Fruit fly (Drosophila melanogaster): ENCODE data around the gene Nepl8.

Nepl8 gene

DNA sequence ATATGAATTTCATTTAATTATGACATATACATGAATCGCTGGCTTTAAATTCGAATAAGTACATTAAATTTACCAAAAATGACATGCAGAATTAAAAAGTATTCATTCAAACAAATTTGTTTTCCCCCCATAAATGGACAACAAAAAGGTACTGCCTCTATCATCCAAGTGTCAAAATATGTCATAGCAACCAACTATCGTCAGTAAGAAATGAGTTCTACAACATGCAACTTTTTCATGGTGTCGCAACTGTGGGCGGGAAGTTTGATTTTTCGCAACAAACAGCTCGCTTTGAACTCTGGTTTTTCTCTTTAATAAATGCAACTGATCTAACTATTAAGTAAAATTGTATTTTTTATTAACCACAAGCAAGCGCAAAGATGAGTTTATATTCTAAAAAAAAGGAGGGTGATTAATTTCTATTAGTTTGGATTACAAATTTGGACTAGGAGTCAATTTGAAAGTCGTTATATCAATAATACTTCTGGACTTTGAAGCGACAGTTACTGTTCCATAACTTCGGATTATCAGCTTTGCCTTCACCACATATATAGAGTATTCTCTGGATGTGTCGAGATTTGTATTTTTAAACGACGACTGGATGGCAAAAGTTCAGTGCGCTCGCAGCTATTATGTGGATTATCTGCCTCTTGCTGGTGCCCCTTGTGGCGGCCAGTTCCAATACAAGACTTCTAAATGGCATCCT, at the start of gene Nepl8:
Gene Nepl8, plus strand, starts transcription at position 578 of the 706 bp plus-strand sequence.
- no peak for TF ChIP-seq Sp1 (GFP tag; optimal IDR thresholded peaks at IDR 0.05)
- no peak for TF ChIP-seq fru (GFP tag; optimal IDR thresholded peaks at IDR 0.05)
- no peak for TF ChIP-seq ey (GFP tag; optimal IDR thresholded peaks at IDR 0.05)
- no peak for TF ChIP-seq usp (GFP tag; optimal IDR thresholded peaks at IDR 0.05)
- TF ChIP-seq Hr78 (GFP tag; optimal IDR thresholded peaks at IDR 0.05) = no peak
- no peak for TF ChIP-seq OdsH (GFP tag; optimal IDR thresholded peaks at IDR 0.05)
- peak; percentile 1 for TF ChIP-seq sv (GFP tag; optimal IDR thresholded peaks at IDR 0.05)
- no peak for TF ChIP-seq Myc (optimal IDR thresholded peaks at IDR 0.05)
- no peak for TF ChIP-seq jim (GFP tag; optimal IDR thresholded peaks at IDR 0.05)
- TF ChIP-seq dl (GFP tag; optimal IDR thresholded peaks at IDR 0.05; ENCODE audit: insufficient read depth in 1 of 2, partially characterized antibody in 2 of 2) = peak; percentile 84 to 91
- no peak for TF ChIP-seq CG9705 (GFP tag; optimal IDR thresholded peaks at IDR 0.05)
- TF ChIP-seq br (GFP tag; optimal IDR thresholded peaks at IDR 0.05) = no peak
- TF ChIP-seq Hr83 (GFP tag; optimal IDR thresholded peaks at IDR 0.05; ENCODE audit: poor library complexity, severe bottlenecking) = no peak
- TF ChIP-seq pan (optimal IDR thresholded peaks at IDR 0.05) = no peak
- TF ChIP-seq dsf (GFP tag; optimal IDR thresholded peaks at IDR 0.05; ENCODE audit: borderline replicate concordance) = no peak
- TF ChIP-seq Jra (GFP tag; optimal IDR thresholded peaks at IDR 0.05) = no peak
- no peak for TF ChIP-seq Dfd (GFP tag; optimal IDR thresholded peaks at IDR 0.05)
- TF ChIP-seq GATAd (GFP tag; optimal IDR thresholded peaks at IDR 0.05) = no peak
- TF ChIP-seq Rel (GFP tag; optimal IDR thresholded peaks at IDR 0.05) = no peak
- TF ChIP-seq Rel (tag; optimal IDR thresholded peaks at IDR 0.05) = peak; percentile 91
- no peak for TF ChIP-seq lola (GFP tag; optimal IDR thresholded peaks at IDR 0.05)
- TF ChIP-seq HLH106 (tag; optimal IDR thresholded peaks at IDR 0.05) = peak; percentile 33
- TF ChIP-seq sage (GFP tag; optimal IDR thresholded peaks at IDR 0.05) = no peak
- TF ChIP-seq dmrt93B (GFP tag; optimal IDR thresholded peaks at IDR 0.05) = no peak
- peak; percentile 96 for TF ChIP-seq Vsx2 (GFP tag; optimal IDR thresholded peaks at IDR 0.05; ENCODE audit: partially characterized antibody)
- TF ChIP-seq CG32264 (GFP tag; optimal IDR thresholded peaks at IDR 0.05) = no peak
- no peak for TF ChIP-seq Abd-B (GFP tag; optimal IDR thresholded peaks at IDR 0.05)
- peak; percentile 100 for TF ChIP-seq Dif (GFP tag; optimal IDR thresholded peaks at IDR 0.05; ENCODE audit: partially characterized antibody)
- no peak for TF ChIP-seq tai (GFP tag; optimal IDR thresholded peaks at IDR 0.05)
- TF ChIP-seq foxo (GFP tag; optimal IDR thresholded peaks at IDR 0.05) = no peak

DNA sequence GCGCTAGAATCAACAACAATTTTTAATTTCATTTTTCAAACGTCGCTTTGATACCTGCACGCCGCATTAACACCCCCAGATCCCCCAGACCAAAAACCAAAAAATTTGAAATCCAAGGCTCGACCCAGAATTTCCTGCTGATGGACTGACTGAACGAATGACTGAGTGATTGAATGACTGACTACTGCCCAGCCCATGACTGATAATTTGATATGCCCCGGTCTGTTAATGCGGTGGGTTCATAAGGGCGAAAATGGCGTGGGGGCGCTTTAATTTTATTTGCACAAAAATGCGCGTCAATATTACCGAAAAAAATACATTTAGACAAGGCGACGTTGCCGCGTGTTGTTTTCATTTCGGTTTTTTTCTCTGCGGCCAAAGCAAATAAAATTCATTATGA, 45.3 kb upstream of the Nepl8 start:
- no peak for TF ChIP-seq GATAd (GFP tag; optimal IDR thresholded peaks at IDR 0.05)
- TF ChIP-seq Dfd (GFP tag; optimal IDR thresholded peaks at IDR 0.05) = no peak
- TF ChIP-seq dl (GFP tag; optimal IDR thresholded peaks at IDR 0.05; ENCODE audit: insufficient read depth in 1 of 2, partially characterized antibody in 2 of 2) = no peak
- TF ChIP-seq dsf (GFP tag; optimal IDR thresholded peaks at IDR 0.05; ENCODE audit: borderline replicate concordance) = no peak
- TF ChIP-seq jim (GFP tag; optimal IDR thresholded peaks at IDR 0.05) = no peak
- no peak for TF ChIP-seq Jra (GFP tag; optimal IDR thresholded peaks at IDR 0.05)
- TF ChIP-seq h (GFP tag; optimal IDR thresholded peaks at IDR 0.05) = no peak
- TF ChIP-seq Vsx2 (GFP tag; optimal IDR thresholded peaks at IDR 0.05; ENCODE audit: partially characterized antibody) = no peak
- TF ChIP-seq psq (GFP tag; optimal IDR thresholded peaks at IDR 0.05) = no peak
- TF ChIP-seq ey (GFP tag; optimal IDR thresholded peaks at IDR 0.05) = no peak
- TF ChIP-seq fru (GFP tag; optimal IDR thresholded peaks at IDR 0.05) = no peak

DNA sequence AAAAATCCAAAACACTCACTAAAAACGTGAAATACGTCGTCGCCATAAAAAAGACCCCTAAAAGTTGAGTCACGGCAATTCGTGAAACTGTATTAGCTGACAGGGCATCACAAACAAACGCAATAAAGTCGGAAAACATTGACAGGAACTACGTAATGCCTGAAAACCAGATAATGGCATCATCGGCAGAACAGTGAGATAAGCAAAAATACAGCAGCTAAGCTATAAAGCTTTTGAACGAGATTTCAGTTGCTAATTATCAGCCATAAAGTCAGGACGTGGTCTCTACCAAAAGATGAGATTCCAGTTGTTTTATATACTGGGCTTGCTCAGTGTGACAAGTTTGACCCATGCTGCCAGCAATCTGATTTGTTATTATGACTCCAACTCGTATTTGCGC, 42.9 kb upstream of the Nepl8 start, which contains the start of gene Idgf1:
Gene Idgf1, plus strand, starts transcription at position 245 of the 400 bp plus-strand sequence.
- no peak for TF ChIP-seq Rel (GFP tag; optimal IDR thresholded peaks at IDR 0.05)
- peak; percentile 40 for TF ChIP-seq Rel (tag; optimal IDR thresholded peaks at IDR 0.05)
- TF ChIP-seq fru (GFP tag; optimal IDR thresholded peaks at IDR 0.05) = no peak

DNA sequence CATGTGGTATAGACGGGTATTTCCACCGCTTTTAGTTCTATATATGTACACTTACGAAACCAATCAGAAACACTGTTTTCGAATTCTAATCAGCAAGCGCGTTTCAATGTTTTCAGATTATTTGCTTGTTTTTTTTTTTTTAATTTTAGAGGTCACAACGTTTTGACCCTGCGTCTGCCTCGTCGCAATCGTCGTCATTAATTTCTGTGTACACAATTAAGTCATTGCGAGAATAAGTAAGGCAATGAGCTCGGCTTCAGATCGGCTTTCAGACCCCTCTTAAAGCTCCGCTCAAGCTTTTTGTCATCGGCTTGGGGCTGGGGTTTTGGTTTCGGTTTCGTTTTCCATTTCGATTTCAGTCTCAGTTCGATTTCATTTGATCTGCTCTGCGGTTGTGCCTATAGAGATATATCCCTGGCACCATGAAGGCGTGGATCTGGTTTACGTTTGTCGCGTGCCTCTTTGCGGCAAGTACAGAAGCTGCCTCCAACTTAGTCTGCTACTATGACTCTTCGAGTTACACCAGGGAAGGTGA, 40.9 kb upstream of the Nepl8 start, which contains the start of gene Idgf2:
Gene Idgf2, plus strand, starts transcription at position 356 of the 535 bp plus-strand sequence.
- TF ChIP-seq br (GFP tag; optimal IDR thresholded peaks at IDR 0.05) = peak; percentile 11
- no peak for TF ChIP-seq N (GFP tag; optimal IDR thresholded peaks at IDR 0.05)
- no peak for TF ChIP-seq Rel (GFP tag; optimal IDR thresholded peaks at IDR 0.05)
- peak; percentile 71 for TF ChIP-seq Rel (tag; optimal IDR thresholded peaks at IDR 0.05)
- no peak for TF ChIP-seq dmrt93B (GFP tag; optimal IDR thresholded peaks at IDR 0.05)
